Fruit fly (Drosophila melanogaster) whole organism, embryonic: Measurements from ENCODE around the gene sau.

Source experiments
- CG1024 ChIP-seq: fragments of 200-800 bp; sonication (Bioruptor generic); IDR thresholded peaks from 2 replicates; pipeline ENCODE4 v1.3.6; 2022; ENCODE audit warnings: missing biosample characterization, missing genetic modification characterization
- CG10462 ChIP-seq: fragments of 200-800 bp; sonication (Bioruptor generic); optimal IDR thresholded peaks from 2 replicates; lab custom pipeline; 2016; ENCODE audit warnings: missing biosample characterization, missing genetic modification characterization
- CG10565 ChIP-seq: fragments of 200-800 bp; sonication (Bioruptor generic); optimal IDR thresholded peaks from 3 replicates; lab custom pipeline; 2016; ENCODE audit warnings: missing biosample characterization, mild to moderate bottlenecking, missing genetic modification characterization
- CG11093 ChIP-seq: fragments of 200-800 bp; sonication (Bioruptor generic); IDR thresholded peaks from 3 replicates; pipeline ENCODE4 v1.3.6; 2022; ENCODE audit warnings: missing biosample characterization, missing genetic modification characterization
- CG11696 ChIP-seq: fragments of 200-800 bp; sonication (Bioruptor generic); IDR thresholded peaks from 2 replicates; pipeline ENCODE4 v1.3.6; 2022; ENCODE audit warnings: missing biosample characterization, missing genetic modification characterization
- CG12219 ChIP-seq: fragments of 200-800 bp; sonication (Bioruptor generic); optimal IDR thresholded peaks from 3 replicates; lab custom pipeline; 2018; ENCODE audit warnings: missing biosample characterization, mild to moderate bottlenecking, missing genetic modification characterization
- CG12769 ChIP-seq: fragments of 200-800 bp; sonication (Bioruptor generic); optimal IDR thresholded peaks from 2 replicates; lab custom pipeline; 2019; ENCODE audit warnings: missing biosample characterization, mild to moderate bottlenecking, missing genetic modification characterization, moderate library complexity
- CG13894 ChIP-seq: fragments of 200-800 bp; sonication (Bioruptor generic); optimal IDR thresholded peaks from 3 replicates; lab custom pipeline; 2018; ENCODE audit warnings: missing biosample characterization, mild to moderate bottlenecking, missing genetic modification characterization, moderate library complexity
- CG15269 ChIP-seq: fragments of 200-800 bp; sonication (Bioruptor generic); optimal IDR thresholded peaks from 2 replicates; lab custom pipeline; 2018; ENCODE audit warnings: missing biosample characterization, mild to moderate bottlenecking, missing genetic modification characterization, moderate library complexity
- CG17385 ChIP-seq: fragments of 200-800 bp; sonication (Bioruptor generic); optimal IDR thresholded peaks from 3 replicates; lab custom pipeline; 2018; ENCODE audit warnings: missing biosample characterization, mild to moderate bottlenecking, missing genetic modification characterization
- CG2120 ChIP-seq: fragments of 200-800 bp; sonication (Bioruptor generic); optimal IDR thresholded peaks from 3 replicates; lab custom pipeline; 2016; ENCODE audit warnings: missing biosample characterization, missing genetic modification characterization
- CG33557 ChIP-seq: fragments of 200-800 bp; sonication (Bioruptor generic); optimal IDR thresholded peaks from 2 replicates; lab custom pipeline; 2019; ENCODE audit warnings: missing biosample characterization, mild to moderate bottlenecking, missing genetic modification characterization, moderate library complexity
- CG7357 ChIP-seq: fragments of 200-800 bp; sonication (Bioruptor generic); IDR thresholded peaks from 3 replicates; pipeline ENCODE4 v1.3.6; 2022; ENCODE audit warnings: missing biosample characterization, missing genetic modification characterization
- CG9215 ChIP-seq: fragments of 200-800 bp; sonication (Bioruptor generic); IDR thresholded peaks from 2 replicates; pipeline ENCODE4 v1.3.6; 2022; ENCODE audit warnings: missing biosample characterization, missing genetic modification characterization
- CHES-1-like ChIP-seq: fragments of 200-800 bp; sonication (Bioruptor generic); optimal IDR thresholded peaks from 2 replicates; lab custom pipeline; 2016; ENCODE audit warnings: missing biosample characterization, missing genetic modification characterization
- Deaf1 ChIP-seq: fragments of 200-800 bp; optimal IDR thresholded peaks from 3 replicates; lab custom pipeline; 2019; ENCODE audit warnings: missing biosample characterization, mild to moderate bottlenecking, missing genetic modification characterization, moderate library complexity
- HLH3B ChIP-seq: fragments of 200-800 bp; sonication (Bioruptor generic); IDR thresholded peaks from 2 replicates; pipeline ENCODE4 v1.3.6; 2022; ENCODE audit warnings: missing biosample characterization, missing genetic modification characterization
- Hey ChIP-seq: fragments of 200-800 bp; sonication (Bioruptor generic); optimal IDR thresholded peaks from 3 replicates; lab custom pipeline; 2018; ENCODE audit warnings: missing biosample characterization, mild to moderate bottlenecking, missing genetic modification characterization
- HmgZ ChIP-seq: fragments of 200-800 bp; sonication (Bioruptor generic); optimal IDR thresholded peaks from 2 replicates; lab custom pipeline; 2018; ENCODE audit warnings: missing biosample characterization, mild to moderate bottlenecking, missing genetic modification characterization
- Jarid2 ChIP-seq: fragments of 200-800 bp; sonication (Bioruptor generic); optimal IDR thresholded peaks from 3 replicates; lab custom pipeline; 2017; ENCODE audit warnings: mild to moderate bottlenecking, missing biosample characterization, missing genetic modification reagents, missing genetic modification characterization
- Kr ChIP-seq: fragments of 200-800 bp; sonication (Bioruptor generic); optimal IDR thresholded peaks from 2 replicates; lab custom pipeline; 2017; ENCODE audit warnings: missing biosample characterization, mild to moderate bottlenecking, missing genetic modification characterization
- Med ChIP-seq: fragments of 200-800 bp; sonication (Bioruptor generic); peaks from one replicate; lab custom pipeline; 2016; ENCODE audit warnings: missing biosample characterization, missing genetic modification characterization, mild to moderate bottlenecking, inconsistent platforms, moderate library complexity
- Opbp ChIP-seq: fragments of 200-800 bp; sonication (Bioruptor generic); IDR thresholded peaks from 3 replicates; pipeline ENCODE4 v1.3.6; 2022; ENCODE audit warnings: missing biosample characterization, missing genetic modification characterization; ENCODE audit not compliant: partially characterized antibody
- Rfx ChIP-seq: fragments of 200-800 bp; sonication (Bioruptor generic); IDR thresholded peaks from 2 replicates; pipeline ENCODE4 v1.3.6; 2022; ENCODE audit warnings: missing biosample characterization, missing genetic modification characterization
- bbx ChIP-seq: fragments of 200-800 bp; sonication (Bioruptor generic); IDR thresholded peaks from 2 replicates; pipeline ENCODE4 v1.3.6; 2022; ENCODE audit warnings: missing biosample characterization, missing genetic modification characterization; ENCODE audit not compliant: partially characterized antibody
- cad ChIP-seq: fragments of >200 bp; optimal IDR thresholded peaks from 2 replicates; lab custom pipeline; 2017; ENCODE audit warnings: missing biosample characterization, missing genetic modification characterization
- crp ChIP-seq, 2 experiments: fragments of 200-800 bp; sonication (Bioruptor generic); optimal IDR thresholded peaks; 2 replicates in 1 of 2; 3 replicates in 1 of 2; lab custom pipeline; 2017; ENCODE audit warnings: missing biosample characterization in 2 of 2, missing genetic modification characterization in 2 of 2, mild to moderate bottlenecking in 1 of 2, moderate library complexity in 1 of 2
- ewg ChIP-seq: fragments of 200-800 bp; sonication (Bioruptor generic); optimal IDR thresholded peaks from 3 replicates; lab custom pipeline; 2017; ENCODE audit warnings: mild to moderate bottlenecking, missing biosample characterization, missing genetic modification reagents, missing genetic modification characterization
- ftz-f1 ChIP-seq: fragments of 200-800 bp; sonication (Bioruptor generic); optimal IDR thresholded peaks from 2 replicates; lab custom pipeline; 2016; ENCODE audit warnings: missing biosample characterization, missing genetic modification characterization
- insv ChIP-seq, 2 experiments: fragments of 200-800 bp; sonication (Bioruptor generic); optimal IDR thresholded peaks; 3 replicates each; lab custom pipeline; 2016 to 2018; ENCODE audit warnings: missing biosample characterization in 2 of 2, missing genetic modification characterization in 2 of 2
- pita ChIP-seq: fragments of 200-800 bp; sonication (Bioruptor generic); optimal IDR thresholded peaks from 2 replicates; lab custom pipeline; 2017; ENCODE audit warnings: missing biosample characterization, mild to moderate bottlenecking, missing genetic modification characterization
- ro ChIP-seq: fragments of 200-800 bp; sonication (Bioruptor generic); IDR thresholded peaks from 2 replicates; pipeline ENCODE4 v1.3.6; 2022; ENCODE audit warnings: missing biosample characterization, missing genetic modification characterization
- sd ChIP-seq: fragments of 200-800 bp; sonication (Bioruptor generic); optimal IDR thresholded peaks from 3 replicates; lab custom pipeline; 2018; ENCODE audit warnings: missing biosample characterization, mild to moderate bottlenecking, missing genetic modification characterization, moderate library complexity
- stc ChIP-seq: fragments of 200-800 bp; sonication (Bioruptor generic); IDR thresholded peaks from 2 replicates; pipeline ENCODE4 v1.3.6; 2022; ENCODE audit warnings: missing biosample characterization, missing genetic modification characterization
- sug ChIP-seq: fragments of 200-800 bp; optimal IDR thresholded peaks from 2 replicates; lab custom pipeline; 2019; ENCODE audit warnings: missing biosample characterization, mild to moderate bottlenecking, missing genetic modification characterization, moderate library complexity
- zen ChIP-seq: fragments of 200-800 bp; sonication (Bioruptor generic); optimal IDR thresholded peaks from 3 replicates; lab custom pipeline; 2018; ENCODE audit warnings: missing biosample characterization, mild to moderate bottlenecking, missing genetic modification characterization, moderate library complexity
- zen2 ChIP-seq: fragments of 200-800 bp; sonication (Bioruptor generic); IDR thresholded peaks from 3 replicates; pipeline ENCODE4 v1.3.6; 2022; ENCODE audit warnings: missing biosample characterization, missing genetic modification characterization; ENCODE audit not compliant: partially characterized antibody

The sau gene

DNA sequence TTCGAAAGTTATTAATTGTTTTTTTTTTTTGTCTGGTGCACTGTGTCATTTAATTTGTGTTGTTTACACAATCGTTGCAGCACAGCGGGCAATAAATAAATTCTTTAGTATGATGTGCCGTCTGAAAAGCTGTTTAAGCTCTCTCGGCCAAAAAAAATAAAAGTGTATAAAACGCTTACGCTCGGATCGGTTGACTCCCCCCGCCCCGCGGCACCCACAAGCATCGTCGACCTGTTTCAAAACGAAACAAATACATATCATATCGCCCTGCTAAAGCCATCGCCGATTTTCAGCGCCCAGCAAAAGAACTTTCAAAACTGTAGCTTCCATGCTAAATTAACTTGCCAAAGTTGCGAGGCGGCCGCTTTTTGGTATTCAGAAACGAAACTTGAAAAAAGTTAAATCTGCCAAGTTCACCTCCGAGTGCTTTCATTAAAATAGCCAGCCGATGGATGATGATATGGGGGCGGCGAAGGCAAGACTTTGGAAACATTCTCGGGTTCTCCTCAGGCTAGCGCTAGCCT, 31.8 kb upstream of the sau start (continued):
- no peak for TF ChIP-seq CG10462
- no peak for TF ChIP-seq CG12219 (GFP tag; lab: Kevin White, UChicago)
- peak; percentile 22 for TF ChIP-seq sd
- TF ChIP-seq stc (GFP tag; lab: Robert Waterston, UW), result no peak
- TF ChIP-seq sug (tag; lab: Kevin White, UChicago), result peak; percentile 14
- peak; percentile 77 for TF ChIP-seq Med (GFP tag; lab: Kevin White, UChicago)
- no peak for TF ChIP-seq CG1024 (GFP tag; lab: Robert Waterston, UW)
- TF ChIP-seq CHES-1-like (GFP tag; lab: Kevin White, UChicago), result no peak
- TF ChIP-seq Rfx (GFP tag; lab: Robert Waterston, UW), result no peak
- TF ChIP-seq Jarid2 (GFP tag; lab: Kevin White, UChicago), result no peak
- no peak for TF ChIP-seq CG7357 (GFP tag; lab: Robert Waterston, UW)
- no peak for TF ChIP-seq HLH3B
- TF ChIP-seq CG10565 (GFP tag; lab: Kevin White, UChicago), result no peak
- TF ChIP-seq zen2 (GFP tag; lab: Robert Waterston, UW), result no peak
- no peak for TF ChIP-seq ewg
- no peak for TF ChIP-seq Hey (tag; lab: Kevin White, UChicago)
- peak; percentile 12 for TF ChIP-seq Deaf1 (tag; lab: Kevin White, UChicago)
- TF ChIP-seq CG13894 (tag; lab: Kevin White, UChicago), result peak; percentile 66
- TF ChIP-seq cad, result no peak
- no peak for TF ChIP-seq CG9215 (GFP tag; lab: Robert Waterston, UW)
- TF ChIP-seq Opbp, result no peak
- TF ChIP-seq CG17385 (GFP tag; lab: Kevin White, UChicago), result no peak
- TF ChIP-seq ftz-f1 (GFP tag; lab: Kevin White, UChicago), result peak; percentile 10
- no peak for TF ChIP-seq HmgZ (tag; lab: Kevin White, UChicago)
- peak; percentile 22 for TF ChIP-seq CG12769
- TF ChIP-seq Kr (GFP tag; lab: Kevin White, UChicago), result no peak
- TF ChIP-seq CG2120, result no peak
- TF ChIP-seq CG11696 (GFP tag; lab: Robert Waterston, UW), result no peak
- TF ChIP-seq CG11093 (GFP tag; lab: Robert Waterston, UW), result no peak
- TF ChIP-seq crp (GFP tag; optimal IDR thresholded peaks at IDR 0.05; lab: Kevin White, UChicago), result no peak
- no peak for TF ChIP-seq bbx
- no peak for TF ChIP-seq CG15269
- TF ChIP-seq ro (GFP tag; lab: Robert Waterston, UW), result no peak
- TF ChIP-seq, all 482 proteins: peak for 8

DNA sequence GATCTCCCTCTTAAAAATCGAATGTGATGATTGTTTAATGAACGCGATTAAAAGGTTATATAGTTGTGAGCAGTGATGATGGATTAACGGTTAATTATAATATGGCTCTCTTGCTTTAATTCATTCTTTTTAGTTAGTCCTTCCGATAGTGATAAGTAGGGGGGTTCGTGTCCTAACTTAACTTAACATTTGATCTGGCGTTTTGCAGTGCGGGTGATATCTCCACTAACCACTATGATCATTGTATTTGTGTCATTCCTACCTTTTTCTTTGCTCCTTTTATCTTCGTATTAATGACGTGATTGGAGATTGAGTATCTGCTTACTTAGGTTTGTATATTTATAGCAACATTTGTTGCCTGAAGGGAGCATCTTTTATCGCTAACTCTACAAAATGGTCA, 30.8 kb upstream of the sau start:
- TF ChIP-seq CG33557, result no peak
- peak; percentile 16 for TF ChIP-seq zen (tag; lab: Kevin White, UChicago)
- peak in 1 of 2 experiments; percentile 53 for TF ChIP-seq insv (GFP tag; optimal IDR thresholded peaks at IDR 0.05; lab: Kevin White, UChicago)
- peak; percentile 37 for TF ChIP-seq pita (GFP tag; lab: Kevin White, UChicago)
